Worm (Caenorhabditis elegans) whole organism, late embryonic: ENCODE data around the gene F10E9.4.

Source experiments
- C08G9.2 ChIP-seq: sonication (generic microtip); optimal IDR thresholded peaks from 2 replicates; lab custom pipeline; 2016; ENCODE audit warnings: mild to moderate bottlenecking, missing genetic modification characterization, moderate library complexity, missing compliant biosample characterization
- ceh-6 ChIP-seq: fragments of 200-800 bp; sonication (Bioruptor generic); optimal IDR thresholded peaks from 2 replicates; lab custom pipeline; 2018; ENCODE audit warnings: mild to moderate bottlenecking, missing genetic modification characterization, missing compliant biosample characterization
- hlh-15 ChIP-seq: sonication (generic microtip); optimal IDR thresholded peaks from 2 replicates; lab custom pipeline; 2016; ENCODE audit warnings: missing genetic modification characterization, missing compliant biosample characterization
- pha-4 ChIP-seq: fragments of 150-350 bp; optimal IDR thresholded peaks from 2 replicates; lab custom pipeline; 2018; ENCODE audit warnings: missing biosample characterization, missing genetic modification reagents, missing genetic modification characterization
- sox-4 ChIP-seq: sonication (generic microtip); optimal IDR thresholded peaks from 2 replicates; lab custom pipeline; 2017; ENCODE audit warnings: mild to moderate bottlenecking, missing genetic modification characterization, inconsistent platforms, missing compliant biosample characterization
- unc-55 ChIP-seq: sonication (generic microtip); optimal IDR thresholded peaks from 2 replicates; lab custom pipeline; 2017; ENCODE audit warnings: missing biosample characterization, missing genetic modification reagents, missing genetic modification characterization
- unc-86 ChIP-seq: sonication (generic microtip); optimal IDR thresholded peaks from 2 replicates; lab custom pipeline; 2016; ENCODE audit warnings: missing genetic modification characterization, missing compliant biosample characterization

DNA sequence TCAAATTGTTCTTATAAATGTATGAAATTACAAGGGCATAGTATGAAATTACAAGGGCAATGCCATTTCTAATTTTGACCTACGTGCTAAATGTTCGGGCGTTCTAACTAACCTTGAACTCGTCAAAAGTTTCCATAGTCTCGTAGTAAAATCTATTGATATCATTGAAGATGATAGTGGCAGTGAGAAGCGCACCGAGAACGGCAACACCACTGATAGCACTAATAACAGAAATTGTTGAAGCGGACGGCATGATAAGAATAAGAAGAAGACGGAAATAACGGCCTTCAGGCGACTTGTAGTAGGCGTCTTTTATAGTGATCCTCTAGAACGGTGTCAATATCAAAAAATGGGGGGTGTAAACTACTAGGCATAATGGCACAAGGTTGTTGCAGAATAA, 45.0 kb upstream of the F10E9.4 start, which contains the start of gene col-91:
- no peak for TF ChIP-seq unc-55 (GFP tag; lab: Kevin White, UChicago)
- no peak for TF ChIP-seq pha-4 (tag; lab: Kevin White, UChicago)
- no peak for TF ChIP-seq hlh-15 (tag; lab: Kevin White, UChicago)
- no peak for TF ChIP-seq C08G9.2 (tag; lab: Kevin White, UChicago)
- no peak for TF ChIP-seq sox-4 (tag; lab: Kevin White, UChicago)
- TF ChIP-seq unc-86 (tag; lab: Kevin White, UChicago), result no peak
- TF ChIP-seq ceh-6 (GFP tag; lab: Kevin White, UChicago), result no peak
